Fruit fly (Drosophila melanogaster) whole organism, embryonic: ENCODE measurements around the gene alphaTub67C.

Experiments used
- Atf-2 ChIP-seq: fragments of 200-800 bp; sonication (Bioruptor generic); optimal IDR thresholded peaks from 2 replicates; lab custom pipeline; 2016; ENCODE audit warnings: missing biosample characterization, missing genetic modification characterization
- CG11093 ChIP-seq: fragments of 200-800 bp; sonication (Bioruptor generic); IDR thresholded peaks from 3 replicates; pipeline ENCODE4 v1.3.6; 2022; ENCODE audit warnings: missing biosample characterization, missing genetic modification characterization
- CG13123 ChIP-seq: fragments of 200-800 bp; sonication (Bioruptor generic); optimal IDR thresholded peaks from 2 replicates; lab custom pipeline; 2016; ENCODE audit warnings: missing biosample characterization, missing genetic modification characterization
- CG14441 ChIP-seq: fragments of 200-800 bp; sonication (Bioruptor generic); IDR thresholded peaks from 2 replicates; pipeline ENCODE4 v1.3.6; 2022; ENCODE audit warnings: missing biosample characterization, missing genetic modification characterization
- CG17802 ChIP-seq: fragments of 200-800 bp; sonication (Bioruptor generic); optimal IDR thresholded peaks from 2 replicates; lab custom pipeline; 2018; ENCODE audit warnings: missing biosample characterization, mild to moderate bottlenecking, missing genetic modification characterization, moderate library complexity
- CG17912 ChIP-seq: fragments of 200-800 bp; sonication (Bioruptor generic); optimal IDR thresholded peaks from 2 replicates; lab custom pipeline; 2018; ENCODE audit warnings: missing biosample characterization, mild to moderate bottlenecking, missing genetic modification characterization
- CG18599 ChIP-seq: fragments of 200-800 bp; sonication (Bioruptor generic); optimal IDR thresholded peaks from 3 replicates; lab custom pipeline; 2017; ENCODE audit warnings: missing biosample characterization, missing genetic modification characterization, mild to moderate bottlenecking, moderate library complexity, missing genetic modification reagents
- CG2199 ChIP-seq: fragments of 200-800 bp; sonication (Bioruptor generic); IDR thresholded peaks from 3 replicates; pipeline ENCODE4 v1.3.6; 2022; ENCODE audit warnings: missing biosample characterization, missing genetic modification characterization
- CG2202 ChIP-seq: fragments of 200-800 bp; sonication (Bioruptor generic); optimal IDR thresholded peaks from 2 replicates; lab custom pipeline; 2018; ENCODE audit warnings: missing biosample characterization, mild to moderate bottlenecking, missing genetic modification characterization
- CG31224 ChIP-seq: fragments of 200-800 bp; sonication (Bioruptor generic); IDR thresholded peaks from 2 replicates; pipeline ENCODE4 v1.3.6; 2022; ENCODE audit warnings: missing biosample characterization, missing genetic modification characterization
- CG31441 ChIP-seq: fragments of 200-800 bp; sonication (Bioruptor generic); IDR thresholded peaks from 2 replicates; pipeline ENCODE4 v1.3.6; 2022; ENCODE audit warnings: missing biosample characterization, missing genetic modification characterization
- CG32767 ChIP-seq: fragments of 200-800 bp; sonication (Bioruptor generic); IDR thresholded peaks from 2 replicates; pipeline ENCODE4 v1.3.6; 2022; ENCODE audit warnings: missing biosample characterization, missing genetic modification characterization
- CG3281 ChIP-seq: fragments of 200-800 bp; sonication (Bioruptor generic); optimal IDR thresholded peaks from 3 replicates; lab custom pipeline; 2017; ENCODE audit warnings: missing biosample characterization, mild to moderate bottlenecking, missing genetic modification characterization
- CG33557 ChIP-seq: fragments of 200-800 bp; sonication (Bioruptor generic); optimal IDR thresholded peaks from 2 replicates; lab custom pipeline; 2019; ENCODE audit warnings: missing biosample characterization, mild to moderate bottlenecking, missing genetic modification characterization, moderate library complexity
- CG34224 ChIP-seq: fragments of 200-800 bp; sonication (Bioruptor generic); IDR thresholded peaks from 3 replicates; pipeline ENCODE4 v1.3.6; 2022; ENCODE audit warnings: missing biosample characterization, missing genetic modification characterization; ENCODE audit not compliant: partially characterized antibody
- CG4854 ChIP-seq: fragments of 200-800 bp; sonication (Bioruptor generic); optimal IDR thresholded peaks from 2 replicates; lab custom pipeline; 2016; ENCODE audit warnings: missing biosample characterization, missing genetic modification characterization, inconsistent platforms
- CG6654 ChIP-seq: fragments of 200-800 bp; sonication (Bioruptor generic); optimal IDR thresholded peaks from 2 replicates; lab custom pipeline; 2017; ENCODE audit warnings: missing biosample characterization, mild to moderate bottlenecking, missing genetic modification characterization
- CG6765 ChIP-seq: fragments of 200-800 bp; sonication (Bioruptor generic); optimal IDR thresholded peaks from 3 replicates; lab custom pipeline; 2017; ENCODE audit warnings: missing biosample characterization, mild to moderate bottlenecking, missing genetic modification characterization
- CG7556 ChIP-seq: fragments of 200-800 bp; sonication (Bioruptor generic); optimal IDR thresholded peaks from 2 replicates; lab custom pipeline; 2017; ENCODE audit warnings: missing biosample characterization, mild to moderate bottlenecking, missing genetic modification characterization
- CG8281 ChIP-seq: fragments of 200-800 bp; sonication (Bioruptor generic); optimal IDR thresholded peaks from 2 replicates; lab custom pipeline; 2018; ENCODE audit warnings: missing biosample characterization, mild to moderate bottlenecking, missing genetic modification characterization, moderate library complexity
- CG8359 ChIP-seq: fragments of 200-800 bp; sonication (Bioruptor generic); optimal IDR thresholded peaks from 2 replicates; lab custom pipeline; 2017; ENCODE audit warnings: missing biosample characterization, mild to moderate bottlenecking, missing genetic modification characterization, borderline replicate concordance
- CG9727 ChIP-seq: fragments of 200-800 bp; sonication (Bioruptor generic); optimal IDR thresholded peaks from 3 replicates; lab custom pipeline; 2017; ENCODE audit warnings: missing biosample characterization, mild to moderate bottlenecking, missing genetic modification characterization
- CG9876 ChIP-seq: fragments of 200-800 bp; sonication (Bioruptor generic); optimal IDR thresholded peaks from 2 replicates; lab custom pipeline; 2016; ENCODE audit warnings: missing biosample characterization, missing genetic modification characterization
- D19B ChIP-seq: fragments of 200-800 bp; sonication (Bioruptor generic); optimal IDR thresholded peaks from 2 replicates; lab custom pipeline; 2017; ENCODE audit warnings: missing biosample characterization, mild to moderate bottlenecking, missing genetic modification characterization
- Dll ChIP-seq: fragments of 200-800 bp; sonication (Bioruptor generic); IDR thresholded peaks from 4 replicates; pipeline ENCODE4 v1.3.6; 2022; ENCODE audit warnings: missing biosample characterization, missing genetic modification characterization; ENCODE audit not compliant: partially characterized antibody
- Lhr ChIP-seq: fragments of 200-800 bp; sonication (Bioruptor generic); optimal IDR thresholded peaks from 3 replicates; lab custom pipeline; 2017; ENCODE audit warnings: mild to moderate bottlenecking, missing biosample characterization, missing genetic modification reagents, missing genetic modification characterization
- Meics ChIP-seq: fragments of 200-800 bp; sonication (Bioruptor generic); optimal IDR thresholded peaks from 2 replicates; lab custom pipeline; 2017; ENCODE audit warnings: missing biosample characterization, mild to moderate bottlenecking, missing genetic modification characterization
- NC2α ChIP-seq: fragments of 200-800 bp; sonication (Bioruptor generic); optimal IDR thresholded peaks from 2 replicates; lab custom pipeline; 2016; ENCODE audit warnings: missing biosample characterization, missing genetic modification characterization
- Optix ChIP-seq: fragments of 200-800 bp; sonication (Bioruptor generic); IDR thresholded peaks from 3 replicates; pipeline ENCODE4 v1.3.6; 2022; ENCODE audit warnings: missing biosample characterization, missing genetic modification characterization
- Stat92E ChIP-seq, 3 experiments: fragments of >200 bp in 2 of 3; fragments of 200-800 bp in 1 of 3; sonication (Bioruptor generic) in 1 of 3; optimal IDR thresholded peaks; 2 replicates each; lab custom pipeline; 2017 to 2019; ENCODE audit warnings: missing biosample characterization in 3 of 3, missing genetic modification characterization in 3 of 3, mild to moderate bottlenecking in 1 of 3, moderate library complexity in 1 of 3
- ab ChIP-seq: fragments of 200-800 bp; sonication (Bioruptor generic); optimal IDR thresholded peaks from 2 replicates; lab custom pipeline; 2016; ENCODE audit warnings: missing biosample characterization, missing genetic modification characterization
- al ChIP-seq: fragments of 200-800 bp; sonication (Bioruptor generic); IDR thresholded peaks from 2 replicates; pipeline ENCODE4 v1.3.6; 2022; ENCODE audit warnings: missing biosample characterization, missing genetic modification characterization
- ara ChIP-seq: fragments of 200-800 bp; sonication (Bioruptor generic); IDR thresholded peaks from 2 replicates; pipeline ENCODE4 v1.3.6; 2022; ENCODE audit warnings: missing biosample characterization, missing genetic modification characterization
- cas ChIP-seq: fragments of 200-800 bp; sonication (Bioruptor generic); IDR thresholded peaks from 2 replicates; pipeline ENCODE4 v1.3.6; 2022; ENCODE audit warnings: missing biosample characterization, missing genetic modification characterization
- chif ChIP-seq, 2 experiments: fragments of 200-800 bp; sonication (Bioruptor generic); optimal IDR thresholded peaks; 3 replicates each; lab custom pipeline; 2016; ENCODE audit warnings: missing biosample characterization in 2 of 2, missing genetic modification characterization in 2 of 2
- croc ChIP-seq: fragments of 200-800 bp; sonication (Bioruptor generic); conservative IDR thresholded peaks from 3 replicates; pipeline ENCODE4 v1.3.6; 2022; ENCODE audit warnings: missing biosample characterization, missing genetic modification characterization
- dati ChIP-seq: fragments of 200-800 bp; sonication (Bioruptor generic); IDR thresholded peaks from 2 replicates; pipeline ENCODE4 v1.3.6; 2022; ENCODE audit warnings: missing biosample characterization, missing genetic modification characterization
- eve ChIP-seq, 2 experiments: fragments of >200 bp; optimal IDR thresholded peaks; 2 replicates each; lab custom pipeline; 2017; ENCODE audit warnings: missing biosample characterization in 2 of 2, missing genetic modification characterization in 2 of 2
- ftz-f1 ChIP-seq: fragments of 200-800 bp; sonication (Bioruptor generic); optimal IDR thresholded peaks from 2 replicates; lab custom pipeline; 2016; ENCODE audit warnings: missing biosample characterization, missing genetic modification characterization
- gcm2 ChIP-seq: fragments of 200-800 bp; sonication (Bioruptor generic); optimal IDR thresholded peaks from 2 replicates; lab custom pipeline; 2016; ENCODE audit warnings: missing biosample characterization, missing genetic modification characterization
- lmd ChIP-seq: fragments of 200-800 bp; sonication (Bioruptor generic); IDR thresholded peaks from 2 replicates; pipeline ENCODE4 v1.3.6; 2022; ENCODE audit warnings: missing biosample characterization, missing genetic modification characterization
- luna ChIP-seq: fragments of 200-800 bp; sonication (Bioruptor generic); optimal IDR thresholded peaks from 2 replicates; lab custom pipeline; 2016; ENCODE audit warnings: missing biosample characterization, missing genetic modification characterization
- pan ChIP-seq, 4 experiments: fragments of >200 bp in 3 of 4; fragments of 200-800 bp in 1 of 4; sonication (Bioruptor generic) in 1 of 4; optimal IDR thresholded peaks in 3 of 4; IDR thresholded peaks in 1 of 4; 2 replicates each; pipeline versions ENCODE4 v1.3.6 to Lab custom; 2017 to 2022; ENCODE audit warnings: missing biosample characterization in 2 of 4, missing genetic modification characterization in 2 of 4, mixed read lengths in 1 of 4
- peb ChIP-seq: fragments of 200-800 bp; sonication (Bioruptor generic); IDR thresholded peaks from 2 replicates; pipeline ENCODE4 v1.3.6; 2022; ENCODE audit warnings: missing biosample characterization, missing genetic modification characterization
- psq ChIP-seq: fragments of 200-800 bp; sonication (Bioruptor generic); optimal IDR thresholded peaks from 2 replicates; lab custom pipeline; 2017; ENCODE audit warnings: missing biosample characterization, missing genetic modification characterization
- sc ChIP-seq, 3 experiments: fragments of >200 bp in 2 of 3; fragments of 200-800 bp in 1 of 3; sonication (Bioruptor generic) in 1 of 3; optimal IDR thresholded peaks; 2 replicates in 2 of 3; 3 replicates in 1 of 3; lab custom pipeline; 2017; ENCODE audit warnings: mild to moderate bottlenecking in 1 of 3, missing biosample characterization in 1 of 3, missing genetic modification characterization in 1 of 3, missing genetic modification reagents in 1 of 3
- twi ChIP-seq: fragments of 200-800 bp; optimal IDR thresholded peaks from 2 replicates; lab custom pipeline; 2019; ENCODE audit warnings: missing biosample characterization, mild to moderate bottlenecking, missing genetic modification characterization, moderate library complexity
- tx ChIP-seq: fragments of 200-800 bp; sonication (Bioruptor generic); optimal IDR thresholded peaks from 2 replicates; lab custom pipeline; 2016; ENCODE audit warnings: missing biosample characterization, missing genetic modification characterization
- zen ChIP-seq: fragments of 200-800 bp; sonication (Bioruptor generic); optimal IDR thresholded peaks from 3 replicates; lab custom pipeline; 2018; ENCODE audit warnings: missing biosample characterization, mild to moderate bottlenecking, missing genetic modification characterization, moderate library complexity

Gene alphaTub67C

DNA sequence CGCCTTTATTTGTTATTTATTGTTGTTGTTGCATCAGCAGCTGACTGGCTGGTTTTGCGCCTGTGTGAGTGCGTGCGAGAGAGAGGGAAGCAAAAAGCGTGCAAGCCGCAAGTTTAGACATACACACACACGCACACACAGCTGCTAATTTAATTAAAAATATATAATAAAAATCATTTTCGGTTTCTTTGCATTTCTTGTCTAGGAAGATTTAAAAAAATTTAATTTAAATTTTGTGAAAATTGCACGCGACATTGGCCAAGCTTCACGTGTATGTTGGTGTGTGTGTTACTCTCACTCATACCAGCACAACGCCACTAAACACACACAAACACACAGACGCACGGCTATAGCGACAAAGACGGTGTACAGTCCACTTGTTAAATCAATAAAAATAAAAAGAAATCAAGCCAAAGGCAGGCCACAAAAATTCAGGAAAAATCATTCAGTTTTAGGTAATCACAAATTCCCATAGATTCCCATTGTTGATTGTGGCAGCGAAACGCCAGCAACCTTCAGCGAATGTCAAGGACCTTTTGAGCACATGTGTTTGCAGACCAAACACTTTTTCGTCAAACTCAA lies 12.6 kb downstream of the alphaTub67C start (continued):
- TF ChIP-seq Optix (GFP tag; lab: Robert Waterston, UW) = no peak
- no peak for TF ChIP-seq CG2199 (GFP tag; lab: Robert Waterston, UW)
- TF ChIP-seq CG9876 = no peak
- TF ChIP-seq NC2α = no peak
- no peak for TF ChIP-seq Stat92E (GFP tag; optimal IDR thresholded peaks at IDR 0.05; lab: Kevin White, UChicago)
- no peak for TF ChIP-seq CG31441 (GFP tag; lab: Robert Waterston, UW)
- TF ChIP-seq CG32767 (GFP tag; lab: Robert Waterston, UW) = 0 out of 2 replicates have a peak, but pooled peaks have one; percentile 16
- TF ChIP-seq CG8359 (GFP tag; lab: Kevin White, UChicago) = no peak
- no peak for TF ChIP-seq CG7556 (GFP tag; lab: Kevin White, UChicago)
- TF ChIP-seq zen (tag; lab: Kevin White, UChicago) = no peak
- TF ChIP-seq Lhr (GFP tag; lab: Kevin White, UChicago) = no peak
- TF ChIP-seq CG6654 (GFP tag; lab: Kevin White, UChicago) = no peak
- TF ChIP-seq CG6765 = no peak
- TF ChIP-seq CG9727 (GFP tag; lab: Kevin White, UChicago) = no peak
- no peak for TF ChIP-seq ftz-f1
- TF ChIP-seq CG31224 = no peak; the same call in 1 of the 2 replicates
- no peak for TF ChIP-seq pan (optimal IDR thresholded peaks at IDR 0.05; lab: Kevin White, UChicago)
- peak in 1 of 2 experiments; percentile 51 for TF ChIP-seq pan (GFP tag; optimal IDR thresholded peaks at IDR 0.05 in 1 of 2, IDR thresholded peaks at IDR 0.05 in 1 of 2)
- TF ChIP-seq eve (GFP tag; optimal IDR thresholded peaks at IDR 0.05; lab: Kevin White, UChicago) = peak in 1 of 2 experiments; percentile 30
- no peak for TF ChIP-seq CG2202 (tag; lab: Kevin White, UChicago)
- TF ChIP-seq lmd (GFP tag; lab: Robert Waterston, UW) = 0 out of 2 replicates have a peak, but pooled peaks have one; percentile 25
- no peak for TF ChIP-seq Dll (GFP tag; lab: Robert Waterston, UW)
- no peak for TF ChIP-seq chif (GFP tag; optimal IDR thresholded peaks at IDR 0.05; lab: Kevin White, UChicago)
- no peak for TF ChIP-seq ab
- no peak for TF ChIP-seq twi (tag; lab: Kevin White, UChicago)
- TF ChIP-seq Meics (GFP tag; lab: Kevin White, UChicago) = no peak
- no peak for TF ChIP-seq CG8281
- TF ChIP-seq CG4854 (GFP tag; lab: Kevin White, UChicago) = no peak
- TF ChIP-seq dati = no peak
- no peak for TF ChIP-seq CG17912
- no peak for TF ChIP-seq CG33557 (GFP tag; lab: Kevin White, UChicago)
- TF ChIP-seq CG13123 (GFP tag; lab: Kevin White, UChicago) = no peak
- TF ChIP-seq CG11093 (GFP tag; lab: Robert Waterston, UW) = no peak
- 0 out of 2 replicates have a peak, but pooled peaks have one; percentile 26 for TF ChIP-seq peb (GFP tag; lab: Robert Waterston, UW)
- no peak for TF ChIP-seq sc (optimal IDR thresholded peaks at IDR 0.05; lab: Kevin White, UChicago)
- TF ChIP-seq sc (GFP tag; optimal IDR thresholded peaks at IDR 0.05; lab: Kevin White, UChicago) = no peak
- no peak for TF ChIP-seq al (GFP tag; lab: Robert Waterston, UW)
- no peak for TF ChIP-seq luna (GFP tag; lab: Kevin White, UChicago)
- 0 out of 2 replicates have a peak, but pooled peaks have one; percentile 19 for TF ChIP-seq CG14441 (GFP tag; lab: Robert Waterston, UW)
- TF ChIP-seq CG17802 (tag; lab: Kevin White, UChicago) = no peak
- no peak for TF ChIP-seq tx (GFP tag; lab: Kevin White, UChicago)
- TF ChIP-seq CG34224 = no peak
- TF ChIP-seq ara (GFP tag; lab: Robert Waterston, UW) = no peak
- no peak for TF ChIP-seq cas (GFP tag; lab: Robert Waterston, UW)
- no peak for TF ChIP-seq Atf-2 (GFP tag; lab: Kevin White, UChicago)
- peak; percentile 28 for TF ChIP-seq CG18599
- TF ChIP-seq psq (GFP tag; lab: Kevin White, UChicago) = no peak
- TF ChIP-seq croc (GFP tag; lab: Robert Waterston, UW) = no peak
- TF ChIP-seq gcm2 (GFP tag; lab: Kevin White, UChicago) = no peak
- no peak for TF ChIP-seq D19B (GFP tag; lab: Kevin White, UChicago)
- no peak for TF ChIP-seq CG3281
